Fruit fly (Drosophila melanogaster) whole organism, embryonic: Measurements from ENCODE around the gene CG34149.

Experiments used
- Atf3 ChIP-seq: fragments of 200-800 bp; sonication (Bioruptor generic); optimal IDR thresholded peaks from 3 replicates; lab custom pipeline; 2016; ENCODE audit warnings: missing biosample characterization, missing genetic modification characterization
- Atf6 ChIP-seq: fragments of 200-800 bp; sonication (Bioruptor generic); IDR thresholded peaks from 2 replicates; pipeline ENCODE4 v1.3.6; 2022; ENCODE audit warnings: missing biosample characterization, missing genetic modification characterization
- BEAF-32 ChIP-seq: fragments of 200-800 bp; sonication (Bioruptor generic); optimal IDR thresholded peaks from 3 replicates; lab custom pipeline; 2017; ENCODE audit warnings: missing biosample characterization, missing genetic modification characterization, mild to moderate bottlenecking, moderate library complexity, missing genetic modification reagents
- Bteb2 ChIP-seq: fragments of 200-800 bp; sonication (Bioruptor generic); optimal IDR thresholded peaks from 2 replicates; lab custom pipeline; 2016; ENCODE audit warnings: missing biosample characterization, missing genetic modification characterization
- CG10274 ChIP-seq: fragments of 200-800 bp; sonication (Bioruptor generic); optimal IDR thresholded peaks from 3 replicates; lab custom pipeline; 2017; ENCODE audit warnings: missing biosample characterization, mild to moderate bottlenecking, missing genetic modification characterization
- CG11093 ChIP-seq: fragments of 200-800 bp; sonication (Bioruptor generic); IDR thresholded peaks from 3 replicates; pipeline ENCODE4 v1.3.6; 2022; ENCODE audit warnings: missing biosample characterization, missing genetic modification characterization
- CG11247 ChIP-seq: fragments of 200-800 bp; sonication (Bioruptor generic); IDR thresholded peaks from 2 replicates; pipeline ENCODE4 v1.3.6; 2022; ENCODE audit warnings: missing biosample characterization, missing genetic modification characterization
- CG12942 ChIP-seq: fragments of 200-800 bp; sonication (Bioruptor generic); optimal IDR thresholded peaks from 3 replicates; lab custom pipeline; 2016; ENCODE audit warnings: missing biosample characterization, missing genetic modification characterization
- CG13296 ChIP-seq: fragments of 200-800 bp; sonication (Bioruptor generic); optimal IDR thresholded peaks from 3 replicates; lab custom pipeline; 2018; ENCODE audit warnings: missing biosample characterization, mild to moderate bottlenecking, missing genetic modification characterization
- CG16779 ChIP-seq: fragments of 200-800 bp; sonication (Bioruptor generic); IDR thresholded peaks from 2 replicates; pipeline ENCODE4 v1.3.6; 2022; ENCODE audit warnings: missing biosample characterization, missing genetic modification characterization
- CG17912 ChIP-seq: fragments of 200-800 bp; sonication (Bioruptor generic); optimal IDR thresholded peaks from 2 replicates; lab custom pipeline; 2018; ENCODE audit warnings: missing biosample characterization, mild to moderate bottlenecking, missing genetic modification characterization
- CG18599 ChIP-seq: fragments of 200-800 bp; sonication (Bioruptor generic); optimal IDR thresholded peaks from 3 replicates; lab custom pipeline; 2017; ENCODE audit warnings: missing biosample characterization, missing genetic modification characterization, mild to moderate bottlenecking, moderate library complexity, missing genetic modification reagents
- CG2202 ChIP-seq: fragments of 200-800 bp; sonication (Bioruptor generic); optimal IDR thresholded peaks from 2 replicates; lab custom pipeline; 2018; ENCODE audit warnings: missing biosample characterization, mild to moderate bottlenecking, missing genetic modification characterization
- CG30431 ChIP-seq: fragments of 200-800 bp; sonication (Bioruptor generic); optimal IDR thresholded peaks from 2 replicates; lab custom pipeline; 2017; ENCODE audit warnings: missing biosample characterization, missing genetic modification characterization
- CG32767 ChIP-seq: fragments of 200-800 bp; sonication (Bioruptor generic); IDR thresholded peaks from 2 replicates; pipeline ENCODE4 v1.3.6; 2022; ENCODE audit warnings: missing biosample characterization, missing genetic modification characterization
- CG3847 ChIP-seq: fragments of 200-800 bp; sonication (Bioruptor generic); IDR thresholded peaks from 2 replicates; pipeline ENCODE4 v1.3.6; 2022; ENCODE audit warnings: missing biosample characterization, missing genetic modification characterization
- CG5245 ChIP-seq: fragments of 200-800 bp; sonication (Bioruptor generic); optimal IDR thresholded peaks from 3 replicates; lab custom pipeline; 2016; ENCODE audit warnings: missing biosample characterization, missing genetic modification characterization
- CG7372 ChIP-seq: fragments of 200-800 bp; sonication (Bioruptor generic); IDR thresholded peaks from 2 replicates; pipeline ENCODE4 v1.3.6; 2022; ENCODE audit warnings: missing biosample characterization, missing genetic modification characterization
- CG7745 ChIP-seq: fragments of 200-800 bp; sonication (Bioruptor generic); optimal IDR thresholded peaks from 2 replicates; lab custom pipeline; 2018; ENCODE audit warnings: missing biosample characterization, mild to moderate bottlenecking, missing genetic modification characterization, moderate library complexity
- CG8089 ChIP-seq: fragments of 200-800 bp; sonication (Bioruptor generic); optimal IDR thresholded peaks from 3 replicates; lab custom pipeline; 2016; ENCODE audit warnings: missing biosample characterization, missing genetic modification characterization
- CG8388 ChIP-seq: fragments of 200-800 bp; sonication (Bioruptor generic); optimal IDR thresholded peaks from 2 replicates; lab custom pipeline; 2019; ENCODE audit warnings: missing biosample characterization, mild to moderate bottlenecking, missing genetic modification characterization, moderate library complexity
- CHES-1-like ChIP-seq: fragments of 200-800 bp; sonication (Bioruptor generic); optimal IDR thresholded peaks from 2 replicates; lab custom pipeline; 2016; ENCODE audit warnings: missing biosample characterization, missing genetic modification characterization
- CkIIα-i1 ChIP-seq: fragments of 200-800 bp; sonication (Bioruptor generic); IDR thresholded peaks from 2 replicates; pipeline ENCODE4 v1.3.6; 2022; ENCODE audit warnings: missing biosample characterization, missing genetic modification characterization
- Doc2 ChIP-seq: fragments of 200-800 bp; sonication (Bioruptor generic); IDR thresholded peaks from 2 replicates; pipeline ENCODE4 v1.3.6; 2022; ENCODE audit warnings: missing biosample characterization, missing genetic modification characterization
- Doc3 ChIP-seq: fragments of 200-800 bp; sonication (Bioruptor generic); IDR thresholded peaks from 3 replicates; pipeline ENCODE4 v1.3.6; 2022; ENCODE audit warnings: missing biosample characterization, missing genetic modification characterization; ENCODE audit not compliant: partially characterized antibody
- ERR ChIP-seq: fragments of 200-800 bp; sonication (Bioruptor generic); optimal IDR thresholded peaks from 2 replicates; lab custom pipeline; 2016; ENCODE audit warnings: missing biosample characterization, missing genetic modification characterization
- Hr39 ChIP-seq: fragments of >200 bp; optimal IDR thresholded peaks from 2 replicates; lab custom pipeline; 2017
- Mrtf ChIP-seq: fragments of 200-800 bp; sonication (Bioruptor generic); IDR thresholded peaks from 3 replicates; pipeline ENCODE4 v1.3.6; 2022; ENCODE audit warnings: missing biosample characterization, missing genetic modification characterization
- NC2β ChIP-seq: fragments of 200-800 bp; sonication (Bioruptor generic); optimal IDR thresholded peaks from 2 replicates; lab custom pipeline; 2016; ENCODE audit warnings: missing biosample characterization, missing genetic modification characterization
- Nf-YB ChIP-seq: fragments of 200-800 bp; sonication (Bioruptor generic); optimal IDR thresholded peaks from 3 replicates; lab custom pipeline; 2019; ENCODE audit warnings: missing biosample characterization, mild to moderate bottlenecking, missing genetic modification characterization, moderate library complexity
- Ptx1 ChIP-seq: fragments of 200-800 bp; sonication (Bioruptor generic); IDR thresholded peaks from 2 replicates; pipeline ENCODE4 v1.3.6; 2022; ENCODE audit warnings: missing biosample characterization, missing genetic modification characterization
- Sry-β ChIP-seq: fragments of 200-800 bp; sonication (Bioruptor generic); optimal IDR thresholded peaks from 2 replicates; lab custom pipeline; 2018; ENCODE audit warnings: missing biosample characterization, mild to moderate bottlenecking, missing genetic modification characterization, moderate library complexity
- Ssrp ChIP-seq: fragments of 200-800 bp; sonication (Bioruptor generic); optimal IDR thresholded peaks from 2 replicates; lab custom pipeline; 2018; ENCODE audit warnings: missing biosample characterization, mild to moderate bottlenecking, missing genetic modification characterization, moderate library complexity
- bsh ChIP-seq, 2 experiments: fragments of 200-800 bp; sonication (Bioruptor generic); optimal IDR thresholded peaks; 2 replicates each; lab custom pipeline; 2017 to 2018; ENCODE audit warnings: mild to moderate bottlenecking in 2 of 2, missing biosample characterization in 2 of 2, missing genetic modification characterization in 2 of 2, moderate library complexity in 1 of 2
- cad ChIP-seq: fragments of >200 bp; optimal IDR thresholded peaks from 2 replicates; lab custom pipeline; 2017; ENCODE audit warnings: missing biosample characterization, missing genetic modification characterization
- chn ChIP-seq: fragments of 200-800 bp; sonication (Bioruptor generic); optimal IDR thresholded peaks from 2 replicates; lab custom pipeline; 2016; ENCODE audit warnings: missing biosample characterization, missing genetic modification characterization
- dimm ChIP-seq: fragments of 200-800 bp; sonication (Bioruptor generic); IDR thresholded peaks from 2 replicates; pipeline ENCODE4 v1.3.6; 2022; ENCODE audit warnings: missing biosample characterization, missing genetic modification characterization
- dmrt11E ChIP-seq: fragments of 200-800 bp; sonication (Bioruptor generic); optimal IDR thresholded peaks from 3 replicates; lab custom pipeline; 2018; ENCODE audit warnings: missing biosample characterization, mild to moderate bottlenecking, missing genetic modification characterization, moderate library complexity
- gcm ChIP-seq: fragments of 200-800 bp; sonication (Bioruptor generic); optimal IDR thresholded peaks from 2 replicates; lab custom pipeline; 2019; ENCODE audit warnings: missing biosample characterization, mild to moderate bottlenecking, missing genetic modification characterization, moderate library complexity
- hkb ChIP-seq, 2 experiments: fragments of 200-800 bp in 1 of 2; fragments of >200 bp in 1 of 2; sonication (Bioruptor generic) in 1 of 2; IDR thresholded peaks in 1 of 2; optimal IDR thresholded peaks in 1 of 2; 2 replicates each; pipeline versions ENCODE4 v1.3.6 to Lab custom; 2017 to 2022; ENCODE audit warnings: missing biosample characterization in 1 of 2, missing genetic modification characterization in 1 of 2
- lola ChIP-seq, 3 experiments: fragments of >200 bp in 2 of 3; fragments of 200-800 bp in 1 of 3; sonication (Bioruptor generic) in 1 of 3; optimal IDR thresholded peaks; 2 replicates each; lab custom pipeline; 2017 to 2019; ENCODE audit warnings: missing biosample characterization in 3 of 3, missing genetic modification characterization in 3 of 3, mild to moderate bottlenecking in 1 of 3, moderate library complexity in 1 of 3
- luna ChIP-seq: fragments of 200-800 bp; sonication (Bioruptor generic); optimal IDR thresholded peaks from 2 replicates; lab custom pipeline; 2016; ENCODE audit warnings: missing biosample characterization, missing genetic modification characterization
- nau ChIP-seq: fragments of 200-800 bp; sonication (Bioruptor generic); optimal IDR thresholded peaks from 3 replicates; lab custom pipeline; 2017; ENCODE audit warnings: missing biosample characterization, mild to moderate bottlenecking, missing genetic modification characterization, missing genetic modification reagents
- nerfin-1 ChIP-seq: fragments of 200-800 bp; sonication (Bioruptor generic); optimal IDR thresholded peaks from 3 replicates; lab custom pipeline; 2019; ENCODE audit warnings: missing biosample characterization, mild to moderate bottlenecking, missing genetic modification characterization, moderate library complexity
- nom ChIP-seq: fragments of 200-800 bp; sonication (Bioruptor generic); optimal IDR thresholded peaks from 2 replicates; lab custom pipeline; 2017; ENCODE audit warnings: missing biosample characterization, missing genetic modification characterization, mild to moderate bottlenecking, moderate library complexity, missing genetic modification reagents
- phol ChIP-seq: fragments of 200-800 bp; sonication (Bioruptor generic); optimal IDR thresholded peaks from 3 replicates; lab custom pipeline; 2018; ENCODE audit warnings: missing biosample characterization, mild to moderate bottlenecking, missing genetic modification characterization, moderate library complexity
- so ChIP-seq: fragments of 200-800 bp; sonication (Bioruptor generic); IDR thresholded peaks from 3 replicates; pipeline ENCODE4 v1.3.6; 2022; ENCODE audit warnings: missing biosample characterization, missing genetic modification characterization
- twi ChIP-seq: fragments of 200-800 bp; optimal IDR thresholded peaks from 2 replicates; lab custom pipeline; 2019; ENCODE audit warnings: missing biosample characterization, mild to moderate bottlenecking, missing genetic modification characterization, moderate library complexity
- zf30C ChIP-seq: fragments of 200-800 bp; sonication (Bioruptor generic); optimal IDR thresholded peaks from 3 replicates; lab custom pipeline; 2018; ENCODE audit warnings: missing biosample characterization, mild to moderate bottlenecking, missing genetic modification characterization
- zfh2 ChIP-seq: fragments of 200-800 bp; sonication (Bioruptor generic); optimal IDR thresholded peaks from 2 replicates; lab custom pipeline; 2016; ENCODE audit warnings: missing biosample characterization, missing genetic modification characterization

The CG34149 gene

DNA sequence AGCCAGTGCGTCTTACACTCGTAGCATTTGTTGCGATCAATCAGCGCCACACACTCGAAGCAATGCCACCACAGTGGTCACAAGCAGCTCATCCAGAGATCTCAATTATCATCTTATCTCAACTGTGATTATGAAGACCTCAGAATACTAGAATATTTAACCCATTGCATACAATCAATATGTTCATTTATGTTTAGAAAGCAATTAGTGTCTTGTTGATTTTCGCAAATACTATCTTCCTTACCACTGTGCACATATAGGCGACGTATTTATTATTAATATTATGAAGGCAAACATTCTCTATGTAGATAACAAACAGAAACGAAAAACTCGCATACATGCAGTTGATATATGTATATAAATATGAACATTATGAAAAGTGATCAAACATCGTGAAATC lies 21.1 kb upstream of the CG34149 start (continued):
- TF ChIP-seq Ptx1 (GFP tag; lab: Robert Waterston, UW), result peak; percentile 77
- peak; percentile 61; the same call in 2 of the 3 replicates for TF ChIP-seq Mrtf
- peak; percentile 59 for TF ChIP-seq CG8089 (GFP tag; lab: Kevin White, UChicago)
- TF ChIP-seq dmrt11E (tag; lab: Kevin White, UChicago), result peak; percentile 88
- TF ChIP-seq CG5245 (GFP tag; lab: Kevin White, UChicago), result peak; percentile 80
- TF ChIP-seq CG11093, result peak; percentile 54; the same call in 2 of the 3 replicates
- no peak; the same call in 1 of the 2 replicates for TF ChIP-seq CG32767 (GFP tag; lab: Robert Waterston, UW)
- TF ChIP-seq CHES-1-like (GFP tag; lab: Kevin White, UChicago), result peak; percentile 17
- peak; percentile 39 for TF ChIP-seq CG3847 (GFP tag; lab: Robert Waterston, UW)
- TF ChIP-seq gcm (GFP tag; lab: Kevin White, UChicago), result peak; percentile 57
- TF ChIP-seq CG30431 (GFP tag; lab: Kevin White, UChicago), result peak; percentile 37
- no peak for TF ChIP-seq CG17912 (GFP tag; lab: Kevin White, UChicago)
- peak; percentile 59 for TF ChIP-seq CG12942 (GFP tag; lab: Kevin White, UChicago)
- TF ChIP-seq phol (tag; lab: Kevin White, UChicago), result peak; percentile 67
- peak; percentile 34; the same call in 1 of the 2 replicates for TF ChIP-seq Atf6 (GFP tag; lab: Robert Waterston, UW)
- TF ChIP-seq CG18599 (GFP tag; lab: Kevin White, UChicago), result peak; percentile 72
- TF ChIP-seq twi (tag; lab: Kevin White, UChicago), result peak; percentile 42
- TF ChIP-seq zfh2, result no peak
- TF ChIP-seq NC2β (GFP tag; lab: Kevin White, UChicago), result peak; percentile 82
- TF ChIP-seq nom, result peak; percentile 44
- TF ChIP-seq Doc2 (GFP tag; lab: Robert Waterston, UW), result 0 out of 2 replicates have a peak, but pooled peaks have one; percentile 12
- TF ChIP-seq Sry-β, result peak; percentile 42
- peak; percentile 77 for TF ChIP-seq CG11247
- TF ChIP-seq CG8388 (GFP tag; lab: Kevin White, UChicago), result peak; percentile 37
- TF ChIP-seq bsh (GFP tag; optimal IDR thresholded peaks at IDR 0.05; lab: Kevin White, UChicago), result peak; percentile 46 to 94
- TF ChIP-seq CG13296 (GFP tag; lab: Kevin White, UChicago), result peak; percentile 57
- no peak for TF ChIP-seq ERR (GFP tag; lab: Kevin White, UChicago)
- no peak for TF ChIP-seq hkb (optimal IDR thresholded peaks at IDR 0.05; lab: Kevin White, UChicago)
- TF ChIP-seq hkb (GFP tag; IDR thresholded peaks at IDR 0.05; lab: Robert Waterston, UW), result peak; percentile 74
- TF ChIP-seq chn, result peak; percentile 53
- TF ChIP-seq dimm (GFP tag; lab: Robert Waterston, UW), result no peak
- peak; percentile 36; the same call in 1 of the 2 replicates for TF ChIP-seq CG7372
- peak; percentile 82 for TF ChIP-seq CG2202 (tag; lab: Kevin White, UChicago)
- TF ChIP-seq Hr39 (lab: Kevin White, UChicago), result no peak
- peak; percentile 59 for TF ChIP-seq Nf-YB
- TF ChIP-seq lola (GFP tag; optimal IDR thresholded peaks at IDR 0.05; lab: Kevin White, UChicago), result peak in 1 of 3 experiments; percentile 77
- TF ChIP-seq nau (GFP tag; lab: Kevin White, UChicago), result peak; percentile 86
- no peak for TF ChIP-seq CkIIα-i1
- TF ChIP-seq Ssrp (tag; lab: Kevin White, UChicago), result peak; percentile 58
- no peak for TF ChIP-seq CG10274
- TF ChIP-seq Bteb2 (GFP tag; lab: Kevin White, UChicago), result peak; percentile 36
- TF ChIP-seq CG7745, result peak; percentile 60
- TF ChIP-seq nerfin-1 (tag; lab: Kevin White, UChicago), result peak; percentile 69
- TF ChIP-seq zf30C (GFP tag; lab: Kevin White, UChicago), result no peak
- TF ChIP-seq Atf3, result peak; percentile 33
- no peak for TF ChIP-seq CG16779
- TF ChIP-seq so (GFP tag; lab: Robert Waterston, UW), result peak; percentile 58; the same call in 1 of the 3 replicates
- TF ChIP-seq luna (GFP tag; lab: Kevin White, UChicago), result no peak
- no peak for TF ChIP-seq BEAF-32 (GFP tag; lab: Kevin White, UChicago)
- no peak for TF ChIP-seq Doc3 (GFP tag; lab: Robert Waterston, UW)
- TF ChIP-seq cad (GFP tag; lab: Kevin White, UChicago), result no peak
